Fruit fly (Drosophila melanogaster): ENCODE data around the gene CG31780.

The CG31780 gene

DNA sequence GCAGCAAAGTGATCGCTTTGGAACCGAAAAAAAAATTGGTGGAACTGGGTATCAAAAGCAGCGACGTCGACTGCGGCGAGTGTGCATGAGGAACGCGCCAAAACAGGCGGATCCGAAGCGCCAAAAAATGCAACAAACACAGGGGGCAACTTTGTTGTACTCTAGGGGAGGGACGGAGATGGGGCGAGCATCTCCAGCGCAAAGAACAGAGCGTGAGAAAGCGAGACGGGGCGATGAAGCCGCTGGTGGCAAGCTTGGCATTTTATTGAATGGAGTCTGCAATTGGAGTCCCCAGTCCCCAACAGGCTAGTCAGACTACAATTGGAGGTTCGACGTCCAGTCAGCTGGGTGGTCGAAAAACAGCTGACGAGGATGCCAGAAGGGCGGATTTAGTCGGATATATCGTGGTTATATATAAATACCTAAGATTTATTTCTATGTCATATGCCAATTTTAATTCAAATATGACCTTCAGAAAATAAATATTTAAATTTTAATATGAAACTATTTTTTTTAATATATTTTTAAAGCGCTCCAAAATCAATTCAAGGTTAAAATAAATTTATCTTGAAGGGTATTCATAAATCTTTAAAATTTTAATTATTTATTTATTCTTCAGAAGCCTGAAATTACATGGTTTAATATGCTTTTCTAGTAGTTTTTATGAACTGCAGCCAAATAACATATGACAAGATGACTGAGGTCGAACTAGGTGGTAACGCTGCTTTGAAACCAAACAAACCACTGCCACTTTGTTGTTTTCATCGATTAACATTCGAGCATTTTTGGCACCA is 51.0 kb downstream of the CG31780 start (continued):
- TF ChIP-seq knrl (GFP tag; IDR thresholded peaks at IDR 0.05; ENCODE audit: partially characterized antibody) = no peak
- TF ChIP-seq GATAe (GFP tag; conservative IDR thresholded peaks at IDR 0.05) = no peak
- peak; percentile 29 for TF ChIP-seq MTF-1 (GFP tag; optimal IDR thresholded peaks at IDR 0.05; ENCODE audit: borderline replicate concordance)
- TF ChIP-seq klu (GFP tag; IDR thresholded peaks at IDR 0.05) = peak; percentile 75; the same call in 1 of the 2 replicates
- TF ChIP-seq scrt (GFP tag; optimal IDR thresholded peaks at IDR 0.05) = peak; percentile 72
- TF ChIP-seq dmrt99B (tag; optimal IDR thresholded peaks at IDR 0.05) = peak; percentile 93
- TF ChIP-seq gem (tag; optimal IDR thresholded peaks at IDR 0.05) = peak; percentile 97
- no peak for TF ChIP-seq maf-S (GFP tag; optimal IDR thresholded peaks at IDR 0.05)
- TF ChIP-seq CG6813 (GFP tag; optimal IDR thresholded peaks at IDR 0.05) = peak; percentile 87
- TF ChIP-seq CG1233 (GFP tag; optimal IDR thresholded peaks at IDR 0.05) = peak; percentile 94
- no peak for TF ChIP-seq zf30C (GFP tag; optimal IDR thresholded peaks at IDR 0.05)
- peak; percentile 96 for TF ChIP-seq CG12659 (GFP tag; optimal IDR thresholded peaks at IDR 0.05)
- TF ChIP-seq HLH54F (GFP tag; optimal IDR thresholded peaks at IDR 0.05) = peak; percentile 44
- peak; percentile 92 for TF ChIP-seq CG18619 (GFP tag; optimal IDR thresholded peaks at IDR 0.05)
- peak; percentile 69 for TF ChIP-seq Drgx (GFP tag; IDR thresholded peaks at IDR 0.05)
- TF ChIP-seq CG4360 (GFP tag; IDR thresholded peaks at IDR 0.05) = peak; percentile 45
- peak; percentile 21 for TF ChIP-seq pum (GFP tag; optimal IDR thresholded peaks at IDR 0.05)
- TF ChIP-seq Deaf1 (tag; optimal IDR thresholded peaks at IDR 0.05) = peak; percentile 74
- peak; percentile 87 for TF ChIP-seq Six4 (GFP tag; optimal IDR thresholded peaks at IDR 0.05)
- TF ChIP-seq Atf-2 (GFP tag; optimal IDR thresholded peaks at IDR 0.05) = peak; percentile 5
- peak; percentile 7 for TF ChIP-seq CHES-1-like (GFP tag; optimal IDR thresholded peaks at IDR 0.05)
- peak; percentile 62; the same call in 1 of the 2 replicates for TF ChIP-seq CG14014 (GFP tag; IDR thresholded peaks at IDR 0.05)
- TF ChIP-seq CG2129 (GFP tag; IDR thresholded peaks at IDR 0.05; ENCODE audit: partially characterized antibody) = no peak
- TF ChIP-seq run (tag; optimal IDR thresholded peaks at IDR 0.05) = peak; percentile 84
- no peak for TF ChIP-seq pan (optimal IDR thresholded peaks at IDR 0.05)
- peak in 1 of 2 experiments; percentile 78 for TF ChIP-seq pan (GFP tag; optimal IDR thresholded peaks at IDR 0.05 in 1 of 2, IDR thresholded peaks at IDR 0.05 in 1 of 2)
- TF ChIP-seq fu2 (GFP tag; optimal IDR thresholded peaks at IDR 0.05) = peak; percentile 4
- no peak for TF ChIP-seq Hey (tag; optimal IDR thresholded peaks at IDR 0.05)
- peak; percentile 32 for TF ChIP-seq gcm2 (GFP tag; optimal IDR thresholded peaks at IDR 0.05)
- TF ChIP-seq az2 (GFP tag; optimal IDR thresholded peaks at IDR 0.05) = peak; percentile 90
- 0 out of 3 replicates have a peak, but pooled peaks have one; percentile 19 for TF ChIP-seq CG16813 (GFP tag; IDR thresholded peaks at IDR 0.05; ENCODE audit: partially characterized antibody)
- no peak for TF ChIP-seq Lim3 (GFP tag; IDR thresholded peaks at IDR 0.05)
- TF ChIP-seq H2.0 (GFP tag; IDR thresholded peaks at IDR 0.05) = peak; percentile 78
- TF ChIP-seq CG12391 (tag; optimal IDR thresholded peaks at IDR 0.05) = peak; percentile 95
- peak; percentile 55 for TF ChIP-seq CG7928 (GFP tag; optimal IDR thresholded peaks at IDR 0.05)
- peak; percentile 90 for TF ChIP-seq dysf (GFP tag; IDR thresholded peaks at IDR 0.05)
- TF ChIP-seq CG30431 (GFP tag; optimal IDR thresholded peaks at IDR 0.05) = peak; percentile 84
- peak; percentile 97 for TF ChIP-seq CG15696 (tag; optimal IDR thresholded peaks at IDR 0.05)
- TF ChIP-seq CG17186 (GFP tag; optimal IDR thresholded peaks at IDR 0.05) = no peak
- TF ChIP-seq fd64A (GFP tag; optimal IDR thresholded peaks at IDR 0.05) = no peak
- peak; percentile 88 for TF ChIP-seq Spps (tag; optimal IDR thresholded peaks at IDR 0.05)
- TF ChIP-seq CG4617 (GFP tag; optimal IDR thresholded peaks at IDR 0.05; ENCODE audit: borderline replicate concordance) = peak; percentile 40
- TF ChIP-seq pho (GFP tag; optimal IDR thresholded peaks at IDR 0.05) = peak; percentile 1
- no peak for TF ChIP-seq pita (GFP tag; optimal IDR thresholded peaks at IDR 0.05)
- peak; percentile 77 for TF ChIP-seq CG10959 (GFP tag; IDR thresholded peaks at IDR 0.05)
- peak; percentile 62; the same call in 2 of the 3 replicates for TF ChIP-seq CG14050 (GFP tag; IDR thresholded peaks at IDR 0.05)
- TF ChIP-seq Oaz (GFP tag; IDR thresholded peaks at IDR 0.05) = peak; percentile 45; the same call in 1 of the 2 replicates
- TF ChIP-seq CG6683 (GFP tag; optimal IDR thresholded peaks at IDR 0.05) = peak; percentile 83
